Fruit fly (Drosophila melanogaster) whole organism, embryonic: ENCODE data around the gene CG13138.

Experiments
- Atf3 ChIP-seq: fragments of 200-800 bp; sonication (Bioruptor generic); optimal IDR thresholded peaks from 3 replicates; lab custom pipeline; 2016; ENCODE audit warnings: missing biosample characterization, missing genetic modification characterization
- Awh ChIP-seq: fragments of 200-800 bp; sonication (Bioruptor generic); IDR thresholded peaks from 2 replicates; pipeline ENCODE4, ENCODE4 v1.3.6; 2022; ENCODE audit warnings: missing biosample characterization, missing genetic modification characterization
- Bgb ChIP-seq: fragments of 200-800 bp; sonication (Bioruptor generic); IDR thresholded peaks from 2 replicates; pipeline ENCODE4 v1.3.6; 2022; ENCODE audit warnings: missing biosample characterization, missing genetic modification characterization; ENCODE audit not compliant: partially characterized antibody
- CG13424 ChIP-seq: fragments of 200-800 bp; sonication (Bioruptor generic); optimal IDR thresholded peaks from 2 replicates; lab custom pipeline; 2019; ENCODE audit warnings: missing biosample characterization, mild to moderate bottlenecking, missing genetic modification characterization, moderate library complexity
- CG13775 ChIP-seq: fragments of 200-800 bp; sonication (Bioruptor generic); optimal IDR thresholded peaks from 3 replicates; lab custom pipeline; 2017; ENCODE audit warnings: missing biosample characterization, mild to moderate bottlenecking, missing genetic modification characterization
- CG16779 ChIP-seq: fragments of 200-800 bp; sonication (Bioruptor generic); IDR thresholded peaks from 2 replicates; pipeline ENCODE4 v1.3.6; 2022; ENCODE audit warnings: missing biosample characterization, missing genetic modification characterization
- CG16863 ChIP-seq: fragments of 200-800 bp; sonication (Bioruptor generic); optimal IDR thresholded peaks from 3 replicates; lab custom pipeline; 2016; ENCODE audit warnings: missing biosample characterization, missing genetic modification characterization
- CG18262 ChIP-seq: fragments of 200-800 bp; optimal IDR thresholded peaks from 3 replicates; lab custom pipeline; 2019; ENCODE audit warnings: missing biosample characterization, mild to moderate bottlenecking, missing genetic modification characterization, moderate library complexity
- CG2712 ChIP-seq: fragments of 200-800 bp; optimal IDR thresholded peaks from 3 replicates; lab custom pipeline; 2019; ENCODE audit warnings: missing biosample characterization, mild to moderate bottlenecking, missing genetic modification characterization, moderate library complexity
- CG31224 ChIP-seq: fragments of 200-800 bp; sonication (Bioruptor generic); IDR thresholded peaks from 2 replicates; pipeline ENCODE4 v1.3.6; 2022; ENCODE audit warnings: missing biosample characterization, missing genetic modification characterization
- CG34376 ChIP-seq: fragments of 200-800 bp; sonication (Bioruptor generic); optimal IDR thresholded peaks from 2 replicates; lab custom pipeline; 2018; ENCODE audit warnings: missing biosample characterization, mild to moderate bottlenecking, missing genetic modification characterization
- CG34422 ChIP-seq: fragments of 200-800 bp; sonication (Bioruptor generic); IDR thresholded peaks from 3 replicates; pipeline ENCODE4 v1.3.6; 2022; ENCODE audit warnings: missing biosample characterization, missing genetic modification characterization
- CG7271 ChIP-seq: fragments of 200-800 bp; sonication (Bioruptor generic); optimal IDR thresholded peaks from 2 replicates; lab custom pipeline; 2018; ENCODE audit warnings: missing biosample characterization, mild to moderate bottlenecking, missing genetic modification characterization, moderate library complexity
- CG7963 ChIP-seq: fragments of 200-800 bp; sonication (Bioruptor generic); IDR thresholded peaks from 3 replicates; pipeline ENCODE4 v1.3.6; 2022; ENCODE audit warnings: missing biosample characterization, missing genetic modification characterization; ENCODE audit not compliant: partially characterized antibody
- CG8281 ChIP-seq: fragments of 200-800 bp; sonication (Bioruptor generic); optimal IDR thresholded peaks from 2 replicates; lab custom pipeline; 2018; ENCODE audit warnings: missing biosample characterization, mild to moderate bottlenecking, missing genetic modification characterization, moderate library complexity
- CrebB ChIP-seq: fragments of 200-800 bp; sonication (Bioruptor generic); optimal IDR thresholded peaks from 3 replicates; lab custom pipeline; 2018; ENCODE audit warnings: missing biosample characterization, mild to moderate bottlenecking, missing genetic modification characterization
- Doc2 ChIP-seq: fragments of 200-800 bp; sonication (Bioruptor generic); IDR thresholded peaks from 2 replicates; pipeline ENCODE4 v1.3.6; 2022; ENCODE audit warnings: missing biosample characterization, missing genetic modification characterization
- Dref ChIP-seq: fragments of 200-800 bp; sonication (Bioruptor generic); IDR thresholded peaks from 2 replicates; pipeline ENCODE4 v1.3.6; 2022; ENCODE audit warnings: missing biosample characterization, missing genetic modification characterization
- Eip74EF ChIP-seq, 2 experiments: fragments of 200-800 bp in 1 of 2; fragments of >200 bp in 1 of 2; sonication (Bioruptor generic) in 1 of 2; optimal IDR thresholded peaks; 2 replicates each; lab custom pipeline; 2017 to 2019; ENCODE audit warnings: missing biosample characterization in 2 of 2, missing genetic modification characterization in 2 of 2, mild to moderate bottlenecking in 1 of 2, moderate library complexity in 1 of 2
- Ets65A ChIP-seq: fragments of 200-800 bp; sonication (Bioruptor generic); peaks from one replicate; lab custom pipeline; 2016; ENCODE audit warnings: missing biosample characterization, missing genetic modification characterization
- HHEX ChIP-seq: fragments of 200-800 bp; sonication (Bioruptor generic); optimal IDR thresholded peaks from 3 replicates; lab custom pipeline; 2017; ENCODE audit warnings: missing biosample characterization, mild to moderate bottlenecking, missing genetic modification characterization, missing genetic modification reagents
- Hey ChIP-seq: fragments of 200-800 bp; sonication (Bioruptor generic); optimal IDR thresholded peaks from 3 replicates; lab custom pipeline; 2018; ENCODE audit warnings: missing biosample characterization, mild to moderate bottlenecking, missing genetic modification characterization
- Lhr ChIP-seq: fragments of 200-800 bp; sonication (Bioruptor generic); optimal IDR thresholded peaks from 3 replicates; lab custom pipeline; 2017; ENCODE audit warnings: mild to moderate bottlenecking, missing biosample characterization, missing genetic modification reagents, missing genetic modification characterization
- MBD-R2 ChIP-seq: fragments of 200-800 bp; sonication (Bioruptor generic); IDR thresholded peaks from 2 replicates; pipeline ENCODE4 v1.3.6; 2022; ENCODE audit warnings: missing biosample characterization, missing genetic modification characterization
- Max ChIP-seq: fragments of 200-800 bp; sonication (Bioruptor generic); optimal IDR thresholded peaks from 2 replicates; lab custom pipeline; 2016; ENCODE audit warnings: missing biosample characterization, mild to moderate bottlenecking, missing genetic modification characterization
- Mrtf ChIP-seq: fragments of 200-800 bp; sonication (Bioruptor generic); IDR thresholded peaks from 3 replicates; pipeline ENCODE4 v1.3.6; 2022; ENCODE audit warnings: missing biosample characterization, missing genetic modification characterization
- Myb ChIP-seq: fragments of 200-800 bp; sonication (Bioruptor generic); optimal IDR thresholded peaks from 2 replicates; lab custom pipeline; 2016; ENCODE audit warnings: missing biosample characterization, missing genetic modification characterization
- Nf-YA ChIP-seq: fragments of 200-800 bp; sonication (Bioruptor generic); IDR thresholded peaks from 2 replicates; pipeline ENCODE4 v1.3.6; 2022; ENCODE audit warnings: missing biosample characterization, missing genetic modification characterization
- TFAM ChIP-seq: fragments of 200-800 bp; sonication (Bioruptor generic); optimal IDR thresholded peaks from 2 replicates; lab custom pipeline; 2017; ENCODE audit warnings: missing biosample characterization, missing genetic modification characterization, inconsistent platforms
- Xbp1 ChIP-seq: fragments of 200-800 bp; sonication (Bioruptor generic); optimal IDR thresholded peaks from 3 replicates; lab custom pipeline; 2016; ENCODE audit warnings: missing biosample characterization, mild to moderate bottlenecking, missing genetic modification characterization
- chinmo ChIP-seq: fragments of 200-800 bp; sonication (Bioruptor generic); IDR thresholded peaks from 4 replicates; pipeline ENCODE4 v1.3.6; 2022; ENCODE audit warnings: missing biosample characterization, missing genetic modification characterization; ENCODE audit not compliant: partially characterized antibody
- crp ChIP-seq, 2 experiments: fragments of 200-800 bp; sonication (Bioruptor generic); optimal IDR thresholded peaks; 2 replicates in 1 of 2; 3 replicates in 1 of 2; lab custom pipeline; 2017; ENCODE audit warnings: missing biosample characterization in 2 of 2, missing genetic modification characterization in 2 of 2, mild to moderate bottlenecking in 1 of 2, moderate library complexity in 1 of 2
- disco-r ChIP-seq: fragments of 200-800 bp; sonication (Bioruptor generic); optimal IDR thresholded peaks from 2 replicates; lab custom pipeline; 2016; ENCODE audit warnings: missing biosample characterization, missing genetic modification characterization
- dpn ChIP-seq, 2 experiments: fragments of 200-800 bp; sonication (Bioruptor generic); optimal IDR thresholded peaks; 3 replicates each; lab custom pipeline; 2016; ENCODE audit warnings: missing biosample characterization in 2 of 2, missing genetic modification characterization in 2 of 2
- exex ChIP-seq: fragments of 200-800 bp; sonication (Bioruptor generic); optimal IDR thresholded peaks from 4 replicates; lab custom pipeline; 2018; ENCODE audit warnings: missing biosample characterization, mild to moderate bottlenecking, missing genetic modification characterization, moderate library complexity
- fd102C ChIP-seq: fragments of 200-800 bp; sonication (Bioruptor generic); optimal IDR thresholded peaks from 2 replicates; lab custom pipeline; 2018; ENCODE audit warnings: missing biosample characterization, mild to moderate bottlenecking, missing genetic modification characterization, moderate library complexity
- grau ChIP-seq: fragments of 200-800 bp; optimal IDR thresholded peaks from 3 replicates; lab custom pipeline; 2019; ENCODE audit warnings: missing biosample characterization, mild to moderate bottlenecking, missing genetic modification characterization, moderate library complexity
- gt ChIP-seq: fragments of 200-800 bp; sonication (Bioruptor generic); IDR thresholded peaks from 2 replicates; pipeline ENCODE4 v1.3.6; 2022; ENCODE audit warnings: missing biosample characterization, missing genetic modification characterization
- jigr1 ChIP-seq: fragments of 200-800 bp; sonication (Bioruptor generic); IDR thresholded peaks from 3 replicates; pipeline ENCODE4 v1.3.6; 2022; ENCODE audit warnings: missing biosample characterization, missing genetic modification characterization
- maf-S ChIP-seq: fragments of 200-800 bp; sonication (Bioruptor generic); optimal IDR thresholded peaks from 2 replicates; lab custom pipeline; 2016; ENCODE audit warnings: missing biosample characterization, missing genetic modification characterization
- nmo ChIP-seq: fragments of 200-800 bp; sonication (Bioruptor generic); optimal IDR thresholded peaks from 2 replicates; lab custom pipeline; 2018; ENCODE audit warnings: missing biosample characterization, mild to moderate bottlenecking, missing genetic modification characterization, moderate library complexity
- ranshi ChIP-seq: fragments of 200-800 bp; sonication (Bioruptor generic); IDR thresholded peaks from 2 replicates; pipeline ENCODE4 v1.3.6; 2022; ENCODE audit warnings: missing biosample characterization, missing genetic modification characterization
- run ChIP-seq: fragments of 200-800 bp; sonication (Bioruptor generic); optimal IDR thresholded peaks from 3 replicates; lab custom pipeline; 2018; ENCODE audit warnings: missing biosample characterization, mild to moderate bottlenecking, missing genetic modification characterization
- sens ChIP-seq: fragments of 200-800 bp; sonication (Bioruptor generic); peaks from one replicate; lab custom pipeline; 2016; ENCODE audit warnings: missing biosample characterization, missing genetic modification characterization
- shn ChIP-seq: fragments of 200-800 bp; sonication (Bioruptor generic); optimal IDR thresholded peaks from 3 replicates; lab custom pipeline; 2016; ENCODE audit warnings: missing biosample characterization, missing genetic modification characterization
- sug ChIP-seq: fragments of 200-800 bp; optimal IDR thresholded peaks from 2 replicates; lab custom pipeline; 2019; ENCODE audit warnings: missing biosample characterization, mild to moderate bottlenecking, missing genetic modification characterization, moderate library complexity
- tio ChIP-seq: fragments of 200-800 bp; sonication (Bioruptor generic); optimal IDR thresholded peaks from 2 replicates; lab custom pipeline; 2017; ENCODE audit warnings: missing biosample characterization, missing genetic modification characterization, inconsistent platforms

CG13138 gene

dm6 chr2L:10315888-10316287 is 14.1 kb upstream of the CG13138 start (continued):
- TF ChIP-seq CG16779 (GFP tag; lab: Robert Waterston, UW) (no peak), CG34376 (peak; percentile 82), ranshi (GFP tag; lab: Robert Waterston, UW) (no peak), run (tag; lab: Kevin White, UChicago) (no peak), sug (tag; lab: Kevin White, UChicago) (peak; percentile 16), CG16863 (GFP tag; lab: Kevin White, UChicago) (no peak), chinmo (GFP tag; lab: Robert Waterston, UW) (0 out of 4 replicates have a peak, but pooled peaks have one; percentile 21), Eip74EF (GFP tag; optimal IDR thresholded peaks at IDR 0.05; lab: Kevin White, UChicago) (peak in 1 of 2 experiments; percentile 7), jigr1 (GFP tag; lab: Robert Waterston, UW) (no peak), Doc2 (GFP tag; lab: Robert Waterston, UW) (no peak), CG7271 (tag; lab: Kevin White, UChicago) (no peak)

dm6 chr2L:10314327-10315210 is 12.8 kb upstream of the CG13138 start, which contains the start of the genes Usp14 and CG4972:
Gene Usp14, minus strand, starts transcription at chr2L:10314396.
Gene CG4972, plus strand, starts transcription at chr2L:10314792.
- TF ChIP-seq CG18262 (tag; lab: Kevin White, UChicago) (peak; percentile 48), Awh (GFP tag; lab: Robert Waterston, UW) (no peak), gt (GFP tag; lab: Robert Waterston, UW) (no peak), fd102C (GFP tag; lab: Kevin White, UChicago) (no peak), grau (peak; percentile 25), CG8281 (tag; lab: Kevin White, UChicago) (no peak), Ets65A (GFP tag; lab: Kevin White, UChicago) (peak; percentile 25), CG31224 (GFP tag; lab: Robert Waterston, UW) (no peak), Bgb (GFP tag; lab: Robert Waterston, UW) (peak; percentile 38; the same call in 1 of the 2 replicates), exex (tag; lab: Kevin White, UChicago) (no peak), Xbp1 (GFP tag; lab: Kevin White, UChicago) (peak; percentile 6), shn (GFP tag; lab: Kevin White, UChicago) (no peak), Hey (tag; lab: Kevin White, UChicago) (no peak), maf-S (GFP tag; lab: Kevin White, UChicago) (no peak), Lhr (GFP tag; lab: Kevin White, UChicago) (peak; percentile 9), Max (GFP tag; lab: Kevin White, UChicago) (peak; percentile 24), Mrtf (GFP tag; lab: Robert Waterston, UW) (no peak), MBD-R2 (peak; percentile 41; the same call in 1 of the 2 replicates), Dref (GFP tag; lab: Robert Waterston, UW) (peak; percentile 54), Myb (peak; percentile 41), HHEX (GFP tag; lab: Kevin White, UChicago) (no peak), tio (GFP tag; lab: Kevin White, UChicago) (peak; percentile 11), TFAM (GFP tag; lab: Kevin White, UChicago) (no peak), CG13775 (peak; percentile 8), Atf3 (no peak), Nf-YA (no peak), disco-r (GFP tag; lab: Kevin White, UChicago) (no peak), CG7963 (GFP tag; lab: Robert Waterston, UW) (0 out of 3 replicates have a peak, but pooled peaks have one; percentile 6), sens (peak; percentile 68), crp (GFP tag; optimal IDR thresholded peaks at IDR 0.05; lab: Kevin White, UChicago) (peak in 1 of 2 experiments; percentile 78), CrebB (tag; lab: Kevin White, UChicago) (no peak), nmo (GFP tag; lab: Kevin White, UChicago) (peak; percentile 71), CG34422 (GFP tag; lab: Robert Waterston, UW) (0 out of 3 replicates have a peak, but pooled peaks have one; percentile 15), dpn (GFP tag; optimal IDR thresholded peaks at IDR 0.05; lab: Kevin White, UChicago) (peak in 1 of 2 experiments; percentile 18), CG13424 (no peak), CG2712 (tag; lab: Kevin White, UChicago) (peak; percentile 33)
